Worm (Caenorhabditis elegans): Measurements from ENCODE around the gene str-5.

Gene str-5

DNA sequence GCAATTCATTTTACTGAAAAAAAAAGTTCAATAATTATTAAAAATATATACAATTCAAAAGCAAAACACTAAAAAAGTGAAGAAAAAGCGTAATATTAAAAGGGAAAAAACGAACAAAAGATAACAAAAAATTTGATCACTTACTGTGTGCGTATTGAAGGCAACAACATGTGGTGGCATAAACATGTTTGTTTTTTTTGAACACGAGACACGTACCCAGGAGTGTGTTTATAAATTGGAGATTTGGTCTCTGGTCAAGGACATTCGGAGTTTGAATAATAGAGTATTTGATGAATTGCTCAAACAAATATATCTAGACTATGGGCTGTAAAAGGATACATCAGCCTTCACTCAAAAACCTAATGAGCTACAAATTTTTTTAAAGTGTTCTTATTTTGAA lies 37.4 kb upstream of the str-5 start:
- TF ChIP-seq aly-2 (tag; optimal IDR thresholded peaks at IDR 0.05) (no peak), snpc-4 (tag; optimal IDR thresholded peaks at IDR 0.05) (no peak), nhr-10 (tag; optimal IDR thresholded peaks at IDR 0.05) (no peak), egl-27 (tag; optimal IDR thresholded peaks at IDR 0.05) (no peak), ZK546.5 (tag; optimal IDR thresholded peaks at IDR 0.05) (no peak)

DNA sequence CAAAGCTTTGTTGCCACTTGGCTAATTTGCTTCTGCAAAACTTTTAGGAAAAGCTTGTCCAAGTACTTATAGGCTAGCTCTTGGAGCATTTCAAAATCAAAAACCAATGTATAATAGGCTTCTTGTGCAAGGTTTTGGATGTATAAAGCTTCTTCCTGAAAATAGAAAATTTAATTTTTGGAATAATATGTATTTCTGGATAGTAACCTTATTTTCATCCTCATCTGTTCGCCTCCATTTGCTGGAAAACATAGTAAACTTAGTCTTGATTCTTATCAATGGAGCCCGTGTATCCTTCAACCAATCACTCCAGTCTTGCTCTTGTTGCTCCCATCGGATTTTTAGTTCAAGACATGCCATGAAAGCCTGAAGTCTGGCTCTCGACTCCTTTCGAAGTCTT lies 36.4 kb upstream of the str-5 start, which contains the start of gene Y6E2A.4:
Gene Y6E2A.4, minus strand, starts transcription at position 101 of the 400 bp plus-strand sequence.
- TF ChIP-seq aly-2 (tag; optimal IDR thresholded peaks at IDR 0.05) (no peak), ztf-11 (tag; optimal IDR thresholded peaks at IDR 0.05) (no peak), fos-1 (tag; optimal IDR thresholded peaks at IDR 0.05) (no peak), egl-27 (tag; optimal IDR thresholded peaks at IDR 0.05) (no peak), nhr-10 (tag; optimal IDR thresholded peaks at IDR 0.05) (no peak), peb-1 (tag; optimal IDR thresholded peaks at IDR 0.05) (no peak), nhr-25 (tag; optimal IDR thresholded peaks at IDR 0.05) (no peak), nhr-11 (tag; optimal IDR thresholded peaks at IDR 0.05) (no peak), unc-55 (GFP tag; optimal IDR thresholded peaks at IDR 0.05) (no peak), Y55F3AM.14 (GFP tag; optimal IDR thresholded peaks at IDR 0.05) (no peak), blmp-1 (tag; optimal IDR thresholded peaks at IDR 0.05; ENCODE audit: insufficient read depth) (no peak), sma-9 (GFP tag; optimal IDR thresholded peaks at IDR 0.05) (no peak), sma-9 (tag; optimal IDR thresholded peaks at IDR 0.05) (no peak), ZK546.5 (tag; optimal IDR thresholded peaks at IDR 0.05) (no peak), lin-39 (tag; optimal IDR thresholded peaks at IDR 0.05) (no peak)

ce11 chrV:15718562-15718961 lies 34.5 kb upstream of the str-5 start, which contains the start of gene Y6E2A.5:
TSS of gene Y6E2A.5 (minus strand) at chrV:15718662.
- TF ChIP-seq ZK546.5 (tag; optimal IDR thresholded peaks at IDR 0.05) = no peak
- TF ChIP-seq ceh-16 (tag; optimal IDR thresholded peaks at IDR 0.05) = no peak

ce11 chrV:15719570-15719969 lies 33.5 kb upstream of the str-5 start, which contains the start of gene Y6E2A.7:
TSS of gene Y6E2A.7 (plus strand) at chrV:15719870.
- TF ChIP-seq Y55F3AM.14 (GFP tag; optimal IDR thresholded peaks at IDR 0.05) (no peak), unc-39 (tag; optimal IDR thresholded peaks at IDR 0.05) (no peak), ztf-11 (tag; optimal IDR thresholded peaks at IDR 0.05) (no peak), lin-39 (tag; optimal IDR thresholded peaks at IDR 0.05) (no peak), nhr-77 (tag; optimal IDR thresholded peaks at IDR 0.05) (no peak), nhr-11 (tag; optimal IDR thresholded peaks at IDR 0.05) (no peak), elt-3 (tag; optimal IDR thresholded peaks at IDR 0.05) (no peak), ztf-1 (GFP tag; conservative IDR thresholded peaks at IDR 0.05) (no peak), F13H6.1 (tag; optimal IDR thresholded peaks at IDR 0.05) (no peak), nhr-12 (tag; optimal IDR thresholded peaks at IDR 0.05) (no peak), nhr-129 (tag; optimal IDR thresholded peaks at IDR 0.05) (no peak), nhr-237 (tag; optimal IDR thresholded peaks at IDR 0.05) (no peak), alr-1 (tag; optimal IDR thresholded peaks at IDR 0.05) (no peak), gmeb-1 (tag; optimal IDR thresholded peaks at IDR 0.05) (no peak), mbf-1 (tag; optimal IDR thresholded peaks at IDR 0.05) (no peak), C34F6.9 (tag; optimal IDR thresholded peaks at IDR 0.05) (no peak), nhr-10 (tag; optimal IDR thresholded peaks at IDR 0.05) (no peak), unc-55 (GFP tag; optimal IDR thresholded peaks at IDR 0.05) (no peak), mab-5 (tag; optimal IDR thresholded peaks at IDR 0.05) (no peak)

DNA sequence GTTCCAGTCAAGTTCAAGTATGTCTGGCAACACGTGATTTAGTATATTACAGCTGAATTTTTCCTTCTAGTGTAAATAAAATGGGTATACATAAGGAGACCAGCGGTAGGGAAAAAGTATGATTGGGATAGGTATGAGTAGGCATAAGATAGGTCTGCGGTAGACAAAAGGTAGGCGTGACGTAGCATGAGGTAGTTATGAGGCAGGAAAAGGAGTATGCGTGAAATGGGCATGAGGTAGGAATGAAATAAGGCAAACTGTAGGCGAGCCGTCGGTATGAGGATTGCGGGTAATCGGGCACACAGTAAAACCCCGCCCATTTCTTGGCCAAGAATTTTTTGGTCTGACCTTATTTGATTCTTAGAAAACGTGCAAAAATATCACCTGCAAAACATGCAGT lies 31.6 kb upstream of the str-5 start:
- no peak for TF ChIP-seq lin-39 (tag; optimal IDR thresholded peaks at IDR 0.05)
- no peak for TF ChIP-seq ZK546.5 (tag; optimal IDR thresholded peaks at IDR 0.05)
- TF ChIP-seq ceh-16 (tag; optimal IDR thresholded peaks at IDR 0.05) = no peak
- TF ChIP-seq fos-1 (tag; optimal IDR thresholded peaks at IDR 0.05) = no peak
- TF ChIP-seq gmeb-1 (tag; optimal IDR thresholded peaks at IDR 0.05) = no peak
- no peak for TF ChIP-seq lsy-2 (tag; optimal IDR thresholded peaks at IDR 0.05)
- TF ChIP-seq mbf-1 (tag; optimal IDR thresholded peaks at IDR 0.05) = no peak
- TF ChIP-seq nhr-237 (tag; optimal IDR thresholded peaks at IDR 0.05) = no peak
- TF ChIP-seq alr-1 (tag; optimal IDR thresholded peaks at IDR 0.05) = no peak
- no peak for TF ChIP-seq sma-3 (GFP tag; optimal IDR thresholded peaks at IDR 0.05)
- TF ChIP-seq nhr-11 (tag; optimal IDR thresholded peaks at IDR 0.05) = no peak
- TF ChIP-seq R02D3.7 (tag; optimal IDR thresholded peaks at IDR 0.05) = no peak
- TF ChIP-seq sma-9 (GFP tag; optimal IDR thresholded peaks at IDR 0.05) = no peak
- no peak for TF ChIP-seq sma-9 (tag; optimal IDR thresholded peaks at IDR 0.05)
- TF ChIP-seq ztf-1 (GFP tag; conservative IDR thresholded peaks at IDR 0.05) = no peak

All from whole organism, L2 larva.